Worm (Caenorhabditis elegans): ENCODE results near the gene F58A4.6.

Gene F58A4.6

DNA sequence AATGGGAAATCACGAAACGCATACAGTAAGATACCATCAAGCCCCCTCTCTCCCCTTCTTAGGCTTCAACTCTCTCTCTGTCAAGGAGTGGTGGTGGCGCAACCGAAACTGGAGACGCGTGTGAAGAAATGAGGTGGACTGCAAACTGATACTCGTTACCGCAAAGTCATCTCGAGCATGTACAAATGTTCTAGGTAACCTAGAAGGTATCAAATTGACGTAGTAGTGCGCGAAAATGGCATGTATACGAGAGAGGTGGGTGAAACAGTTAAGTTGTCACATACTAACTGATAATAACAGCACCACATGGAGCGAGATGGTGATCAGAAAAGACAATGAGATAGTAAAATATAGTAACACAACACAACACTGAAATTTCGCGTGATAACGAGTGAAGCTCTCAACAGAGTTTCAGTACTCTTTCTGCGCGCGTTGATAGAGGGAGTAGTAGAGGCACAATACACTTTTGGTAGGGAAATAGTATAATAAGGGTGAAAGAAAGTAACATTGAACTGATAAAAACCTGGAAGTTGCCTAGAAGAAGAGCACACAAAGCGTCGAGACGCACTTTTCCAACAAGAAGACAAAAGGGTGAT is 24.0 kb downstream of the F58A4.6 start (continued):
- TF ChIP-seq let-607 (tag; optimal IDR thresholded peaks at IDR 0.05) (peak; percentile 47 to 86), gei-17 (GFP tag; optimal IDR thresholded peaks at IDR 0.05) (no peak), attf-6 (GFP tag; IDR thresholded peaks at IDR 0.05) (no peak), F22D6.2 (tag; optimal IDR thresholded peaks at IDR 0.05) (no peak)

DNA sequence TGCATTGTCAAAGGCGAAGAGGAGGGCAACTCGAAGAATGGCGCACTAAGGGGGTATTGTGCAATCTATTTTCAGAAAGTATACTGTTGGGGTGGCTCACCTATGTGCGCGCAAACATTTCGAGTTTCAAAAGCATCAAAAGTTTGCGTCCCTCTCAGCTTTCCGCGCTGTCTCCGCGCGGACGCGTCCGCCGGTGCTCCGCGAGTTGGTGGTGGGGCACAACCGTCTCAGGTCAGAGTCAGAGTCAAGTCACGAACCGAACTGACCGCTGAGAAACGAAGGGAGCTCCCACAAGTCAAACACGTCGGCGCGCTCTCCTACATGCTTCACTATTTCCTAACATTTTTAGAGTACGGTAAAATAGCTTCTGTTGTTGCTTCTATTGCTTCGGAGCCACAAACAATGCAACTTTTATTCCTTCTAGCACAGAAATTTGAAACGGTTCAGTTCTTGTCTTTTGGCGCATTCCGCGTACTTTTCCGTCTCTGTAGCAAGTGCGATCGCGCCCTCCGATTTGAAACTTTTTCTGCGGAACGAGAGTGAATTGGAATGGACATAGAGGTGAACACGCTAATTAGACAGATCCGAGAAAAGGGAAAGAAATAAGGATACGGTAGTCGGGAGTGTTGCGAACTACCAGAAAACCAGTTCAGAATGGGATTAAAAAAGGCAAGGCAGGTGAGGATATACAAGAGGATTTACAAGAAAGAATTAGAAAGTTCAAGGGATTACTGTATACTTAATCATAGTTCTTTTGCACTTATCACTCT is 25.2 kb downstream of the F58A4.6 start:
- TF ChIP-seq lin-54 (GFP tag; optimal IDR thresholded peaks at IDR 0.05) (no peak), ztf-25 (GFP tag; IDR thresholded peaks at IDR 0.05) (no peak), egrh-3 (GFP tag; IDR thresholded peaks at IDR 0.05) (peak; percentile 38; the same call in 1 of the 2 replicates), zfh-2 (GFP tag; conservative IDR thresholded peaks at IDR 0.05) (peak; percentile 85), K11D2.4 (GFP tag; IDR thresholded peaks at IDR 0.05) (no peak), bed-2 (GFP tag; IDR thresholded peaks at IDR 0.05) (no peak), unc-62 (GFP tag; optimal IDR thresholded peaks at IDR 0.05) (no peak)

DNA sequence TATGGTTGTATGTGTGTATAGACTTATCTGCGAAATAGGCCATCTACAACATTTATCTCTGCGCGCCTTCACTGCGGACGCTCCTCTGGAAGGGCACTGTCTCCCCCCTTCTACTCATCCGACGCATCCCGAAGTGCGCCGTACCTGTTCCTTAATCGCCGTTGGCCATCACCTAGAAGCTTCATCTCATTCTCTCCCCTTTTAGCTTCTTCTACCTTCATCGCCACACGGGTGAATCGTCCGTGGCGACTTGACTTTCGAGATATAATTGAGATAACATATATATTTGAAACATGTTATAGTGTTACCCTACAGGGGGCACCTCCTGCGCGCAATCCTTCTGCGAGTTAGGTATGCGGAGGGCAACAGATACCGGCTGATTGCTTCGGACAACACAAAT is 27.8 kb downstream of the F58A4.6 start:
- TF ChIP-seq zfh-2 (GFP tag; conservative IDR thresholded peaks at IDR 0.05) (0 out of 2 replicates have a peak, but pooled peaks have one; percentile 44), dox-1 (GFP tag; IDR thresholded peaks at IDR 0.05) (no peak)

DNA sequence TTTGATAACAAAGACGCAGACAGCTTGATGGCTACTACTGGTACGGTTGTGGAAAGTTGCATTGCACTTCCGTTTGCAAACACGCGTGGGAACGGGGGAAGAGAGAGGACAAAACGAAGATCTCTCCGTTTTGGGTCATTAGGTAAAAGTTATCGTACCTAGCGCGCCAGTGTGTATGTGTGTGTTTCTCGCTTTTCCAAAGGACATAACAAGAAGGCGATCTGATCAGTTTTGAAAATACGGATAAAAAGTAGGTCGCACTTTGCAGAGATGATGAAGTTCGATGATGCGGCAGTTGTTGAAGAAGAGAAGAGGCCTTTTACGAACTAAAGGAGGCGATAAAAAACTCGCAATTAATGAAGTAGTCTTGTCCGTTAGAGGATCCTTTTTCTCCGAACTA is 30.8 kb downstream of the F58A4.6 start:
- TF ChIP-seq madf-10 (tag; optimal IDR thresholded peaks at IDR 0.05) (no peak), ceh-40 (GFP tag; IDR thresholded peaks at IDR 0.05) (no peak), egl-44 (GFP tag; IDR thresholded peaks at IDR 0.05) (no peak), unc-130 (GFP tag; optimal IDR thresholded peaks at IDR 0.05) (no peak), ceh-91 (GFP tag; IDR thresholded peaks at IDR 0.05) (no peak), let-526 (GFP tag; IDR thresholded peaks at IDR 0.05) (no peak), F37B4.10 (GFP tag; IDR thresholded peaks at IDR 0.05) (no peak), ztf-6 (GFP tag; IDR thresholded peaks at IDR 0.05) (no peak), mes-4 (tag; optimal IDR thresholded peaks at IDR 0.05) (no peak), somi-1 (GFP tag; optimal IDR thresholded peaks at IDR 0.05) (no peak), attf-6 (GFP tag; IDR thresholded peaks at IDR 0.05) (no peak), lag-1 (GFP tag; IDR thresholded peaks at IDR 0.05) (no peak), ekl-4 (GFP tag; IDR thresholded peaks at IDR 0.05) (no peak), hlh-26 (GFP tag; conservative IDR thresholded peaks at IDR 0.05) (no peak), pbrm-1 (GFP tag; IDR thresholded peaks at IDR 0.05) (no peak), rec-8 (tag; optimal IDR thresholded peaks at IDR 0.05) (no peak), F49E8.2 (tag; optimal IDR thresholded peaks at IDR 0.05; ENCODE audit: insufficient read depth) (no peak)

DNA sequence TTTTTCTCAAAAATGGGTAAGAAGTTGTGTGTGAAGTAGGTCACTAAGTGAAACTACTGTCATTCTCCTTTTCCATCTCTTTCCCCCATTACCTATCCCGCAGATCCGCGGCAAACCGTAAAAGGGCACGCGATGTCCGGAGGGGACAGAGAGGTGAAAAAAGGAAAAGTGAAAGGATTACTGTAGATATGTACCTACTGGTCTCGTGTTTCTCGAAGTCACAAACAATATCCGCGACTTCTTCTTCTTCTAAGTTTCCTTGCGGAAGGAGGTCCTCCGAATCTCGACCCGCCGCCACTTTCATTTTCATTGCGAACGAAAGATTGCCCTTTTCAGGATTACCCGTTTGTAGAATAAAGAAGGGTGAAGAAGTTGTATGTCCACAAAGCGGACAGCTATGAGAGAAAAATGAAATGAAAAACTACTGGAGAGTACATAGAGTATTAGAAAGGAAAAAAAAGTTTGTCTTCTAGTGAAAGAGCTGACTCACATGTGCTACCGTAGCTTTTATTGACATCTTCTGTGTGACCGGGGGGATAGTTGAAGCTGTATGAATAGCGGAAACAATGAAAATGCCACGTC is 32.2 kb downstream of the F58A4.6 start:
- TF ChIP-seq sea-2 (GFP tag; IDR thresholded peaks at IDR 0.05) (no peak), aptf-3 (GFP tag; IDR thresholded peaks at IDR 0.05) (no peak), cebp-1 (GFP tag; IDR thresholded peaks at IDR 0.05) (no peak), cebp-1 (tag; optimal IDR thresholded peaks at IDR 0.05) (no peak), hlh-26 (GFP tag; conservative IDR thresholded peaks at IDR 0.05) (no peak), egl-44 (GFP tag; IDR thresholded peaks at IDR 0.05) (no peak), tlf-1 (GFP tag; optimal IDR thresholded peaks at IDR 0.05) (no peak), ets-4 (GFP tag; optimal IDR thresholded peaks at IDR 0.05) (no peak), egrh-3 (GFP tag; IDR thresholded peaks at IDR 0.05) (no peak), B0019.2 (GFP tag; conservative IDR thresholded peaks at IDR 0.05) (no peak), ceh-40 (GFP tag; IDR thresholded peaks at IDR 0.05) (no peak)

All from whole organism, young adult.